Worm (Caenorhabditis elegans): ENCODE results near the gene grd-8.

The grd-8 gene

ce11 chrV:7855382-7855994 is 13.2 kb downstream of the grd-8 start, which contains the start of gene C37C3.2:
Gene C37C3.2, plus strand, starts transcription at chrV:7855944.
- TF ChIP-seq unc-39 (tag; optimal IDR thresholded peaks at IDR 0.05) (no peak), fos-1 (tag; optimal IDR thresholded peaks at IDR 0.05) (no peak), zag-1 (tag; optimal IDR thresholded peaks at IDR 0.05) (no peak), eor-1 (tag; optimal IDR thresholded peaks at IDR 0.05) (no peak), nhr-28 (tag; optimal IDR thresholded peaks at IDR 0.05) (no peak), egl-5 (tag; optimal IDR thresholded peaks at IDR 0.05) (no peak), nhr-77 (tag; optimal IDR thresholded peaks at IDR 0.05) (no peak), nhr-12 (tag; optimal IDR thresholded peaks at IDR 0.05) (no peak), ama-1 (optimal IDR thresholded peaks at IDR 0.05) (peak; percentile 15), elt-2 (tag; optimal IDR thresholded peaks at IDR 0.05) (peak; percentile 6), unc-62 (GFP tag; optimal IDR thresholded peaks at IDR 0.05) (no peak), tbx-2 (tag; optimal IDR thresholded peaks at IDR 0.05) (no peak), lsy-12 (tag; optimal IDR thresholded peaks at IDR 0.05) (no peak), pha-4 (tag; optimal IDR thresholded peaks at IDR 0.05) (peak; percentile 39), lin-39 (tag; optimal IDR thresholded peaks at IDR 0.05) (no peak), aly-2 (tag; optimal IDR thresholded peaks at IDR 0.05) (no peak), mdl-1 (tag; optimal IDR thresholded peaks at IDR 0.05) (no peak)

ce11 chrV:7856641-7857040 is 14.3 kb downstream of the grd-8 start:
- TF ChIP-seq egl-5 (tag; optimal IDR thresholded peaks at IDR 0.05) (no peak), ceh-82 (tag; optimal IDR thresholded peaks at IDR 0.05) (no peak), zag-1 (tag; optimal IDR thresholded peaks at IDR 0.05) (no peak), nhr-67 (tag; optimal IDR thresholded peaks at IDR 0.05) (no peak), aly-2 (tag; optimal IDR thresholded peaks at IDR 0.05) (no peak), ztf-4 (tag; optimal IDR thresholded peaks at IDR 0.05) (no peak), nhr-28 (tag; optimal IDR thresholded peaks at IDR 0.05) (no peak), lin-15B (tag; optimal IDR thresholded peaks at IDR 0.05) (no peak), nhr-76 (tag; optimal IDR thresholded peaks at IDR 0.05) (no peak), ceh-28 (tag; optimal IDR thresholded peaks at IDR 0.05) (no peak), unc-62 (GFP tag; optimal IDR thresholded peaks at IDR 0.05) (no peak), daf-12 (tag; optimal IDR thresholded peaks at IDR 0.05) (no peak)

DNA sequence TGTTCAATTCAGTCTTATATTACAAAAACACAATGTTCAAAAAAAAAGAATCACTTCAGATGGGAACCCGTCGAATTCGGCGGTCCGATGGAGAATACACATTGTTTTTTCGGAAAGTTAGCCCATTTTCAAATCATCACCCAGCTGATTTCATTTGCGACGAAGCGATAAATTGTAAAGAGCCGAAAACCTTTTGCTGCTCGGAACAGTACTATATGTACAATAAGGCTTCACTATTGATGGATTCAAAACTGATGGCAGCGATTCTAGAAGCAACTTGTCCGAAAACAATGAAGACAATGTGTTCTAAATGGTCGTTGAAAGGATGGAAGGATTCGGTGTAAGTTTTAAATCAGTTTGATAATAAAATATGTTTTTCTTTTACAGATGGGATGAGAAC is 15.6 kb downstream of the grd-8 start, which contains the start of gene C37C3.1:
Gene C37C3.1, plus strand, starts transcription at position 33 of the 400 bp plus-strand sequence.
- TF ChIP-seq lsy-12 (tag; optimal IDR thresholded peaks at IDR 0.05): peak; percentile 29
- TF ChIP-seq fkh-10 (GFP tag; optimal IDR thresholded peaks at IDR 0.05): no peak
- TF ChIP-seq zag-1 (tag; optimal IDR thresholded peaks at IDR 0.05): no peak
- TF ChIP-seq nhr-77 (tag; optimal IDR thresholded peaks at IDR 0.05): peak; percentile 15
- TF ChIP-seq tbx-2 (tag; optimal IDR thresholded peaks at IDR 0.05): peak; percentile 13
- TF ChIP-seq ama-1 (optimal IDR thresholded peaks at IDR 0.05): peak; percentile 74
- no peak for TF ChIP-seq mdl-1 (tag; optimal IDR thresholded peaks at IDR 0.05)
- no peak for TF ChIP-seq nhr-76 (tag; optimal IDR thresholded peaks at IDR 0.05)
- TF ChIP-seq snpc-4 (tag; optimal IDR thresholded peaks at IDR 0.05): no peak
- TF ChIP-seq nhr-43 (tag; optimal IDR thresholded peaks at IDR 0.05; ENCODE audit: poor library complexity, severe bottlenecking): peak; percentile 56
- TF ChIP-seq eor-1 (tag; optimal IDR thresholded peaks at IDR 0.05): no peak
- no peak for TF ChIP-seq pha-4 (tag; optimal IDR thresholded peaks at IDR 0.05)
- TF ChIP-seq elt-2 (tag; optimal IDR thresholded peaks at IDR 0.05): peak; percentile 33
- peak; percentile 35 for TF ChIP-seq nhr-23 (tag; optimal IDR thresholded peaks at IDR 0.05)
- TF ChIP-seq daf-12 (tag; optimal IDR thresholded peaks at IDR 0.05): no peak
- peak; percentile 48 for TF ChIP-seq ceh-28 (tag; optimal IDR thresholded peaks at IDR 0.05)
- TF ChIP-seq lin-39 (tag; optimal IDR thresholded peaks at IDR 0.05): no peak
- TF ChIP-seq nfya-1 (tag; optimal IDR thresholded peaks at IDR 0.05; ENCODE audit: insufficient read depth): no peak
- no peak for TF ChIP-seq R02D3.7 (tag; optimal IDR thresholded peaks at IDR 0.05)
- no peak for TF ChIP-seq elt-3 (tag; optimal IDR thresholded peaks at IDR 0.05)
- TF ChIP-seq nhr-25 (tag; optimal IDR thresholded peaks at IDR 0.05): peak; percentile 16
- no peak for TF ChIP-seq nhr-12 (tag; optimal IDR thresholded peaks at IDR 0.05)
- peak; percentile 67 for TF ChIP-seq aly-2 (tag; optimal IDR thresholded peaks at IDR 0.05)
- no peak for TF ChIP-seq nhr-67 (tag; optimal IDR thresholded peaks at IDR 0.05)
- TF ChIP-seq skn-1 (tag; optimal IDR thresholded peaks at IDR 0.05): no peak
- TF ChIP-seq unc-39 (tag; optimal IDR thresholded peaks at IDR 0.05): no peak

ce11 chrV:7861792-7862191 is 19.5 kb downstream of the grd-8 start, which contains the start of gene C37C3.17:
Gene C37C3.17, minus strand, starts transcription at chrV:7861892.
- TF ChIP-seq mdl-1 (tag; optimal IDR thresholded peaks at IDR 0.05) (no peak), daf-12 (tag; optimal IDR thresholded peaks at IDR 0.05) (no peak), hmg-11 (tag; optimal IDR thresholded peaks at IDR 0.05) (no peak), lin-15B (tag; optimal IDR thresholded peaks at IDR 0.05) (no peak), tbx-2 (tag; optimal IDR thresholded peaks at IDR 0.05) (no peak), snpc-4 (tag; optimal IDR thresholded peaks at IDR 0.05) (no peak), nhr-12 (tag; optimal IDR thresholded peaks at IDR 0.05) (no peak), nhr-237 (tag; optimal IDR thresholded peaks at IDR 0.05) (no peak), nhr-43 (tag; optimal IDR thresholded peaks at IDR 0.05; ENCODE audit: poor library complexity, severe bottlenecking) (no peak), ZK546.5 (tag; optimal IDR thresholded peaks at IDR 0.05) (no peak), nfya-1 (tag; optimal IDR thresholded peaks at IDR 0.05; ENCODE audit: insufficient read depth) (no peak), fkh-10 (GFP tag; optimal IDR thresholded peaks at IDR 0.05) (no peak), nhr-67 (tag; optimal IDR thresholded peaks at IDR 0.05) (no peak)
